Fruit fly (Drosophila melanogaster) whole organism, embryonic: ENCODE data around the gene Rnb.
A peak's percentile ranks its signal among the peaks of the same experiment; 100 is the strongest.

Experiments
- CG10267 ChIP-seq: fragments of 200-800 bp; sonication (Bioruptor generic); optimal IDR thresholded peaks from 2 replicates; lab custom pipeline; 2018; ENCODE audit warnings: missing biosample characterization, mild to moderate bottlenecking, missing genetic modification characterization, moderate library complexity
- CG11504 ChIP-seq: fragments of 200-800 bp; sonication (Bioruptor generic); optimal IDR thresholded peaks from 3 replicates; lab custom pipeline; 2019; ENCODE audit warnings: missing biosample characterization, mild to moderate bottlenecking, missing genetic modification characterization, moderate library complexity
- CG12155 ChIP-seq: fragments of 200-800 bp; sonication (Bioruptor generic); optimal IDR thresholded peaks from 3 replicates; lab custom pipeline; 2016; ENCODE audit warnings: missing biosample characterization, missing genetic modification characterization
- CG13894 ChIP-seq: fragments of 200-800 bp; sonication (Bioruptor generic); optimal IDR thresholded peaks from 3 replicates; lab custom pipeline; 2018; ENCODE audit warnings: missing biosample characterization, mild to moderate bottlenecking, missing genetic modification characterization, moderate library complexity
- CG1832 ChIP-seq: fragments of 200-800 bp; sonication (Bioruptor generic); optimal IDR thresholded peaks from 2 replicates; lab custom pipeline; 2017; ENCODE audit warnings: missing biosample characterization, mild to moderate bottlenecking, missing genetic modification characterization, inconsistent platforms
- CG34422 ChIP-seq: fragments of 200-800 bp; sonication (Bioruptor generic); IDR thresholded peaks from 3 replicates; pipeline ENCODE4 v1.3.6; 2022; ENCODE audit warnings: missing biosample characterization, missing genetic modification characterization
- CG6813 ChIP-seq: fragments of 200-800 bp; sonication (Bioruptor generic); optimal IDR thresholded peaks from 2 replicates; lab custom pipeline; 2017; ENCODE audit warnings: missing biosample characterization, missing genetic modification characterization, mild to moderate bottlenecking, moderate library complexity, missing genetic modification reagents
- CkIIα-i1 ChIP-seq: fragments of 200-800 bp; sonication (Bioruptor generic); IDR thresholded peaks from 2 replicates; pipeline ENCODE4 v1.3.6; 2022; ENCODE audit warnings: missing biosample characterization, missing genetic modification characterization
- Dip2 ChIP-seq: fragments of 200-800 bp; sonication (Bioruptor generic); IDR thresholded peaks from 2 replicates; pipeline ENCODE4 v1.3.6; 2022; ENCODE audit warnings: missing biosample characterization, missing genetic modification characterization
- Ets65A ChIP-seq: fragments of 200-800 bp; sonication (Bioruptor generic); peaks from one replicate; lab custom pipeline; 2016; ENCODE audit warnings: missing biosample characterization, missing genetic modification characterization
- Fer1 ChIP-seq: fragments of 200-800 bp; sonication (Bioruptor generic); optimal IDR thresholded peaks from 2 replicates; lab custom pipeline; 2017; ENCODE audit warnings: missing biosample characterization, mild to moderate bottlenecking, missing genetic modification characterization
- Hr78 ChIP-seq, 2 experiments: fragments of 200-800 bp in 1 of 2; fragments of >200 bp in 1 of 2; sonication (Bioruptor generic) in 1 of 2; optimal IDR thresholded peaks; 2 replicates each; lab custom pipeline; 2017 to 2019; ENCODE audit warnings: missing biosample characterization in 2 of 2, missing genetic modification characterization in 2 of 2, mild to moderate bottlenecking in 1 of 2, moderate library complexity in 1 of 2
- Jarid2 ChIP-seq: fragments of 200-800 bp; sonication (Bioruptor generic); optimal IDR thresholded peaks from 3 replicates; lab custom pipeline; 2017; ENCODE audit warnings: mild to moderate bottlenecking, missing biosample characterization, missing genetic modification reagents, missing genetic modification characterization
- MBD-R2 ChIP-seq: fragments of 200-800 bp; sonication (Bioruptor generic); IDR thresholded peaks from 2 replicates; pipeline ENCODE4 v1.3.6; 2022; ENCODE audit warnings: missing biosample characterization, missing genetic modification characterization
- Max ChIP-seq: fragments of 200-800 bp; sonication (Bioruptor generic); optimal IDR thresholded peaks from 2 replicates; lab custom pipeline; 2016; ENCODE audit warnings: missing biosample characterization, mild to moderate bottlenecking, missing genetic modification characterization
- Meics ChIP-seq: fragments of 200-800 bp; sonication (Bioruptor generic); optimal IDR thresholded peaks from 2 replicates; lab custom pipeline; 2017; ENCODE audit warnings: missing biosample characterization, mild to moderate bottlenecking, missing genetic modification characterization
- NK7.1 ChIP-seq: fragments of 200-800 bp; sonication (Bioruptor generic); optimal IDR thresholded peaks from 3 replicates; lab custom pipeline; 2016; ENCODE audit warnings: missing biosample characterization, missing genetic modification characterization
- Opbp ChIP-seq: fragments of 200-800 bp; sonication (Bioruptor generic); IDR thresholded peaks from 3 replicates; pipeline ENCODE4 v1.3.6; 2022; ENCODE audit warnings: missing biosample characterization, missing genetic modification characterization; ENCODE audit not compliant: partially characterized antibody
- PHDP ChIP-seq: fragments of 200-800 bp; sonication (Bioruptor generic); optimal IDR thresholded peaks from 3 replicates; lab custom pipeline; 2018; ENCODE audit warnings: missing biosample characterization, mild to moderate bottlenecking, missing genetic modification characterization, moderate library complexity
- Side ChIP-seq: fragments of 200-800 bp; sonication (Bioruptor generic); optimal IDR thresholded peaks from 2 replicates; lab custom pipeline; 2016; ENCODE audit warnings: missing biosample characterization, missing genetic modification characterization
- Trl ChIP-seq, 3 experiments: fragments of >200 bp in 2 of 3; fragments of 200-800 bp in 1 of 3; sonication (Bioruptor generic) in 1 of 3; optimal IDR thresholded peaks; 2 replicates in 1 of 3; 3 replicates in 2 of 3; lab custom pipeline; 2016 to 2017; ENCODE audit warnings: missing biosample characterization in 1 of 3, missing genetic modification characterization in 1 of 3
- bowl ChIP-seq: fragments of 200-800 bp; sonication (Bioruptor generic); IDR thresholded peaks from 2 replicates; pipeline ENCODE4 v1.3.6; 2022; ENCODE audit warnings: missing biosample characterization, missing genetic modification characterization
- br ChIP-seq: fragments of >200 bp; optimal IDR thresholded peaks from 2 replicates; lab custom pipeline; 2017
- crp ChIP-seq, 2 experiments: fragments of 200-800 bp; sonication (Bioruptor generic); optimal IDR thresholded peaks; 2 replicates in 1 of 2; 3 replicates in 1 of 2; lab custom pipeline; 2017; ENCODE audit warnings: missing biosample characterization in 2 of 2, missing genetic modification characterization in 2 of 2, mild to moderate bottlenecking in 1 of 2, moderate library complexity in 1 of 2
- dati ChIP-seq: fragments of 200-800 bp; sonication (Bioruptor generic); IDR thresholded peaks from 2 replicates; pipeline ENCODE4 v1.3.6; 2022; ENCODE audit warnings: missing biosample characterization, missing genetic modification characterization
- esg ChIP-seq: fragments of 200-800 bp; sonication (Bioruptor generic); conservative IDR thresholded peaks from 2 replicates; pipeline ENCODE4 v1.3.6; 2022; ENCODE audit warnings: missing biosample characterization, missing genetic modification characterization
- kah ChIP-seq: fragments of 200-800 bp; sonication (Bioruptor generic); optimal IDR thresholded peaks from 2 replicates; lab custom pipeline; 2018; ENCODE audit warnings: missing biosample characterization, mild to moderate bottlenecking, missing genetic modification characterization
- lilli ChIP-seq: fragments of 200-800 bp; sonication (Bioruptor generic); optimal IDR thresholded peaks from 3 replicates; lab custom pipeline; 2016; ENCODE audit warnings: missing biosample characterization, missing genetic modification characterization
- lmd ChIP-seq: fragments of 200-800 bp; sonication (Bioruptor generic); IDR thresholded peaks from 2 replicates; pipeline ENCODE4 v1.3.6; 2022; ENCODE audit warnings: missing biosample characterization, missing genetic modification characterization
- nerfin-1 ChIP-seq: fragments of 200-800 bp; sonication (Bioruptor generic); optimal IDR thresholded peaks from 3 replicates; lab custom pipeline; 2019; ENCODE audit warnings: missing biosample characterization, mild to moderate bottlenecking, missing genetic modification characterization, moderate library complexity
- oc ChIP-seq: fragments of 200-800 bp; sonication (Bioruptor generic); optimal IDR thresholded peaks from 2 replicates; lab custom pipeline; 2018; ENCODE audit warnings: missing biosample characterization, mild to moderate bottlenecking, missing genetic modification characterization, moderate library complexity
- onecut ChIP-seq: fragments of 200-800 bp; sonication (Bioruptor generic); IDR thresholded peaks from 2 replicates; pipeline ENCODE4 v1.3.6; 2022; ENCODE audit warnings: missing biosample characterization, missing genetic modification characterization
- org-1 ChIP-seq: fragments of 200-800 bp; sonication (Bioruptor generic); optimal IDR thresholded peaks from 2 replicates; lab custom pipeline; 2017; ENCODE audit warnings: missing biosample characterization, missing genetic modification characterization
- p53 ChIP-seq: fragments of 200-800 bp; sonication (Bioruptor generic); optimal IDR thresholded peaks from 2 replicates; lab custom pipeline; 2016; ENCODE audit warnings: missing biosample characterization, missing genetic modification characterization
- pan ChIP-seq, 4 experiments: fragments of >200 bp in 3 of 4; fragments of 200-800 bp in 1 of 4; sonication (Bioruptor generic) in 1 of 4; optimal IDR thresholded peaks in 3 of 4; IDR thresholded peaks in 1 of 4; 2 replicates each; pipeline versions ENCODE4 v1.3.6 to Lab custom; 2017 to 2022; ENCODE audit warnings: missing biosample characterization in 2 of 4, missing genetic modification characterization in 2 of 4, mixed read lengths in 1 of 4
- pb ChIP-seq: fragments of 200-800 bp; sonication (Bioruptor generic); optimal IDR thresholded peaks from 3 replicates; lab custom pipeline; 2016; ENCODE audit warnings: missing biosample characterization, missing genetic modification characterization
- peb ChIP-seq: fragments of 200-800 bp; sonication (Bioruptor generic); IDR thresholded peaks from 2 replicates; pipeline ENCODE4 v1.3.6; 2022; ENCODE audit warnings: missing biosample characterization, missing genetic modification characterization
- pnt ChIP-seq: fragments of 200-800 bp; sonication (Bioruptor generic); optimal IDR thresholded peaks from 3 replicates; lab custom pipeline; 2016; ENCODE audit warnings: missing biosample characterization, missing genetic modification characterization
- pros ChIP-seq: fragments of 200-800 bp; sonication (Bioruptor generic); optimal IDR thresholded peaks from 3 replicates; lab custom pipeline; 2019; ENCODE audit warnings: missing biosample characterization, mild to moderate bottlenecking, missing genetic modification characterization, moderate library complexity
- ranshi ChIP-seq: fragments of 200-800 bp; sonication (Bioruptor generic); IDR thresholded peaks from 2 replicates; pipeline ENCODE4 v1.3.6; 2022; ENCODE audit warnings: missing biosample characterization, missing genetic modification characterization
- row ChIP-seq: fragments of 200-800 bp; sonication (Bioruptor generic); IDR thresholded peaks from 3 replicates; pipeline ENCODE4 v1.3.6; 2022; ENCODE audit warnings: missing biosample characterization, missing genetic modification characterization
- sc ChIP-seq, 3 experiments: fragments of >200 bp in 2 of 3; fragments of 200-800 bp in 1 of 3; sonication (Bioruptor generic) in 1 of 3; optimal IDR thresholded peaks; 2 replicates in 2 of 3; 3 replicates in 1 of 3; lab custom pipeline; 2017; ENCODE audit warnings: mild to moderate bottlenecking in 1 of 3, missing biosample characterization in 1 of 3, missing genetic modification characterization in 1 of 3, missing genetic modification reagents in 1 of 3
- shn ChIP-seq: fragments of 200-800 bp; sonication (Bioruptor generic); optimal IDR thresholded peaks from 3 replicates; lab custom pipeline; 2016; ENCODE audit warnings: missing biosample characterization, missing genetic modification characterization
- sna ChIP-seq: fragments of 200-800 bp; sonication (Bioruptor generic); IDR thresholded peaks from 2 replicates; pipeline ENCODE4 v1.3.6; 2022; ENCODE audit warnings: missing biosample characterization, missing genetic modification characterization; ENCODE audit not compliant: partially characterized antibody
- sob ChIP-seq: fragments of 200-800 bp; sonication (Bioruptor generic); IDR thresholded peaks from 2 replicates; pipeline ENCODE4 v1.3.6; 2022; ENCODE audit warnings: missing biosample characterization, missing genetic modification characterization
- vnd ChIP-seq: fragments of 200-800 bp; sonication (Bioruptor generic); IDR thresholded peaks from 3 replicates; pipeline ENCODE4 v1.3.6; 2022; ENCODE audit warnings: missing biosample characterization, missing genetic modification characterization; ENCODE audit not compliant: partially characterized antibody
- zf30C ChIP-seq: fragments of 200-800 bp; sonication (Bioruptor generic); optimal IDR thresholded peaks from 3 replicates; lab custom pipeline; 2018; ENCODE audit warnings: missing biosample characterization, mild to moderate bottlenecking, missing genetic modification characterization
- zfh1 ChIP-seq: fragments of 200-800 bp; sonication (Bioruptor generic); IDR thresholded peaks from 3 replicates; pipeline ENCODE4 v1.3.6; 2022; ENCODE audit warnings: missing biosample characterization, missing genetic modification characterization

The Rnb gene

dm6 chr3R:29841293-29841791 lies 42.2 kb upstream of the Rnb start, which contains the start of gene Cad99C (continued):
- no peak for TF ChIP-seq Ets65A (GFP tag; lab: Kevin White, UChicago)
- peak; percentile 36; the same call in 1 of the 2 replicates for TF ChIP-seq sob (GFP tag; lab: Robert Waterston, UW)
- TF ChIP-seq CG11504: no peak
- no peak for TF ChIP-seq CG6813 (GFP tag; lab: Kevin White, UChicago)
- peak; percentile 90 for TF ChIP-seq Jarid2 (GFP tag; lab: Kevin White, UChicago)
- no peak for TF ChIP-seq Max (GFP tag; lab: Kevin White, UChicago)
- TF ChIP-seq NK7.1: no peak
- no peak for TF ChIP-seq dati
- no peak for TF ChIP-seq sc (optimal IDR thresholded peaks at IDR 0.05; lab: Kevin White, UChicago)
- TF ChIP-seq sc (GFP tag; optimal IDR thresholded peaks at IDR 0.05; lab: Kevin White, UChicago): no peak
- TF ChIP-seq CG12155 (GFP tag; lab: Kevin White, UChicago): peak; percentile 24
- TF ChIP-seq CkIIα-i1: no peak
- TF ChIP-seq pb (GFP tag; lab: Kevin White, UChicago): peak; percentile 38
- TF ChIP-seq Hr78 (GFP tag; optimal IDR thresholded peaks at IDR 0.05; lab: Kevin White, UChicago): peak in 1 of 2 experiments; percentile 27
- 0 out of 2 replicates have a peak, but pooled peaks have one; percentile 43 for TF ChIP-seq sna (GFP tag; lab: Robert Waterston, UW)
- peak; percentile 22; the same call in 1 of the 2 replicates for TF ChIP-seq MBD-R2
- TF ChIP-seq CG10267 (tag; lab: Kevin White, UChicago): no peak
- peak; percentile 69 for TF ChIP-seq CG13894 (tag; lab: Kevin White, UChicago)
- no peak for TF ChIP-seq vnd (GFP tag; lab: Robert Waterston, UW)
- no peak for TF ChIP-seq peb (GFP tag; lab: Robert Waterston, UW)
- 0 out of 3 replicates have a peak, but pooled peaks have one; percentile 38 for TF ChIP-seq CG34422 (GFP tag; lab: Robert Waterston, UW)
- no peak for TF ChIP-seq org-1 (GFP tag; lab: Kevin White, UChicago)
- TF ChIP-seq Side (GFP tag; lab: Kevin White, UChicago): peak; percentile 1
- TF ChIP-seq lilli (GFP tag; lab: Kevin White, UChicago): no peak
- no peak for TF ChIP-seq br (lab: Kevin White, UChicago)
- TF ChIP-seq PHDP: no peak
- no peak for TF ChIP-seq onecut (GFP tag; lab: Robert Waterston, UW)
- no peak for TF ChIP-seq pan (optimal IDR thresholded peaks at IDR 0.05; lab: Kevin White, UChicago)
- peak in 1 of 2 experiments; percentile 32 for TF ChIP-seq pan (GFP tag; optimal IDR thresholded peaks at IDR 0.05 in 1 of 2, IDR thresholded peaks at IDR 0.05 in 1 of 2)
- TF ChIP-seq crp (GFP tag; optimal IDR thresholded peaks at IDR 0.05; lab: Kevin White, UChicago): peak in 1 of 2 experiments; percentile 59
- no peak for TF ChIP-seq Trl (optimal IDR thresholded peaks at IDR 0.05; lab: Kevin White, UChicago)
- TF ChIP-seq Trl (GFP tag; optimal IDR thresholded peaks at IDR 0.05; lab: Kevin White, UChicago): peak; percentile 28
- peak; percentile 57; the same call in 2 of the 3 replicates for TF ChIP-seq Opbp (GFP tag; lab: Robert Waterston, UW)
- no peak for TF ChIP-seq shn (GFP tag; lab: Kevin White, UChicago)
- peak; percentile 38; the same call in 1 of the 2 replicates for TF ChIP-seq esg (GFP tag; lab: Robert Waterston, UW)
- TF ChIP-seq pnt: peak; percentile 1
- TF ChIP-seq zfh1 (GFP tag; lab: Robert Waterston, UW): 0 out of 3 replicates have a peak, but pooled peaks have one; percentile 16
- no peak for TF ChIP-seq lmd (GFP tag; lab: Robert Waterston, UW)
- 0 out of 3 replicates have a peak, but pooled peaks have one; percentile 8 for TF ChIP-seq row
- no peak for TF ChIP-seq Dip2 (GFP tag; lab: Robert Waterston, UW)
- TF ChIP-seq oc (tag; lab: Kevin White, UChicago): peak; percentile 14
- peak; percentile 62 for TF ChIP-seq pros (GFP tag; lab: Kevin White, UChicago)
- no peak for TF ChIP-seq ranshi (GFP tag; lab: Robert Waterston, UW)
- no peak for TF ChIP-seq nerfin-1
- TF ChIP-seq Meics (GFP tag; lab: Kevin White, UChicago): no peak
- TF ChIP-seq p53 (GFP tag; lab: Kevin White, UChicago): peak; percentile 60
- TF ChIP-seq Fer1 (GFP tag; lab: Kevin White, UChicago): no peak
- TF ChIP-seq CG1832 (GFP tag; lab: Kevin White, UChicago): no peak
- TF ChIP-seq kah (GFP tag; lab: Kevin White, UChicago): peak; percentile 89
- TF ChIP-seq bowl: 0 out of 2 replicates have a peak, but pooled peaks have one; percentile 8
- TF ChIP-seq zf30C (GFP tag; lab: Kevin White, UChicago): peak; percentile 74
